Worm (Caenorhabditis elegans) whole organism, mixed stage, embryonic: ENCODE results near the gene K04C2.2.

Experiments
- M03D4.4 ChIP-seq: sonication (generic microtip); optimal IDR thresholded peaks from 2 replicates; lab custom pipeline; 2017; ENCODE audit warnings: mild to moderate bottlenecking, missing genetic modification characterization, missing compliant biosample characterization
- blmp-1 ChIP-seq: fragments of 150-350 bp; optimal IDR thresholded peaks from 2 replicates; lab custom pipeline; 2014; ENCODE audit warnings: missing biosample characterization, missing genetic modification characterization
- elt-1 ChIP-seq: sonication (generic microtip); optimal IDR thresholded peaks from 2 replicates; lab custom pipeline; 2017; ENCODE audit warnings: missing genetic modification characterization, mild to moderate bottlenecking, missing compliant biosample characterization, antibody characterized with exemption, moderate library complexity, borderline replicate concordance; ENCODE audit not compliant: insufficient read depth
- lin-13 ChIP-seq: fragments of 150-350 bp; optimal IDR thresholded peaks from 2 replicates; lab custom pipeline; 2014; ENCODE audit warnings: missing biosample characterization, missing genetic modification characterization
- lin-32 ChIP-seq: fragments of 200-800 bp; sonication (Bioruptor generic); optimal IDR thresholded peaks from 2 replicates; lab custom pipeline; 2018; ENCODE audit warnings: mild to moderate bottlenecking, missing genetic modification characterization, missing compliant biosample characterization
- mep-1 ChIP-seq: fragments of 150-350 bp; optimal IDR thresholded peaks from 2 replicates; lab custom pipeline; 2017; ENCODE audit warnings: missing biosample characterization, missing genetic modification reagents, missing genetic modification characterization, inconsistent platforms
- nhr-12 ChIP-seq: fragments of 150-350 bp; optimal IDR thresholded peaks from 2 replicates; lab custom pipeline; 2014; ENCODE audit warnings: missing biosample characterization, missing genetic modification characterization
- nhr-237 ChIP-seq: fragments of 150-350 bp; optimal IDR thresholded peaks from 2 replicates; lab custom pipeline; 2014; ENCODE audit warnings: missing biosample characterization, missing genetic modification characterization
- snpc-4 ChIP-seq: fragments of 150-350 bp; optimal IDR thresholded peaks from 2 replicates; lab custom pipeline; 2014; ENCODE audit warnings: missing biosample characterization, missing genetic modification characterization
- sptf-1 ChIP-seq: sonication (generic microtip); optimal IDR thresholded peaks from 2 replicates; lab custom pipeline; 2017; ENCODE audit warnings: mild to moderate bottlenecking, missing genetic modification characterization, moderate library complexity, missing compliant biosample characterization
- unc-62 ChIP-seq: fragments of 150-350 bp; optimal IDR thresholded peaks from 2 replicates; lab custom pipeline; 2014; ENCODE audit warnings: missing biosample characterization, missing genetic modification reagents, missing genetic modification characterization
- zip-8 ChIP-seq: fragments of 150-350 bp; optimal IDR thresholded peaks from 2 replicates; lab custom pipeline; 2014; ENCODE audit warnings: missing biosample characterization, missing genetic modification characterization

- TF ChIP-seq blmp-1 (tag; lab: Kevin White, UChicago) (no peak), snpc-4 (tag; lab: Kevin White, UChicago) (no peak), nhr-237 (tag; lab: Kevin White, UChicago) (no peak), unc-62 (GFP tag; lab: Kevin White, UChicago) (no peak), nhr-12 (tag; lab: Kevin White, UChicago) (no peak), zip-8 (tag; lab: Kevin White, UChicago) (no peak), elt-1 (no peak), M03D4.4 (tag; lab: Kevin White, UChicago) (no peak), lin-32 (GFP tag; lab: Kevin White, UChicago) (no peak), lin-13 (tag; lab: Kevin White, UChicago) (no peak), sptf-1 (tag; lab: Kevin White, UChicago) (no peak), mep-1 (tag; lab: Kevin White, UChicago) (no peak)
These were observed 49.9 kb downstream of the K04C2.2 start, which contains the start of gene F57B9.3 for ce11 chrIII:6939523-6939922.
